Fruit fly (Drosophila melanogaster): ENCODE data around the gene Srrm1.

- no peak for TF ChIP-seq CG10654 (GFP tag; optimal IDR thresholded peaks at IDR 0.05)
- TF ChIP-seq CG11093 (GFP tag; IDR thresholded peaks at IDR 0.05): no peak
- peak; percentile 7 for TF ChIP-seq CG16863 (GFP tag; optimal IDR thresholded peaks at IDR 0.05)
- TF ChIP-seq kah (GFP tag; optimal IDR thresholded peaks at IDR 0.05): no peak
- no peak for TF ChIP-seq CG31365 (tag; optimal IDR thresholded peaks at IDR 0.05)
- peak; percentile 7 for TF ChIP-seq HmgZ (tag; optimal IDR thresholded peaks at IDR 0.05)
- peak; percentile 21 for TF ChIP-seq psq (GFP tag; optimal IDR thresholded peaks at IDR 0.05)
Measured at dm6 chr3L:13006490-13006889, 30.1 kb upstream of the Srrm1 start, which contains the start of gene CG11263.
